Worm (Caenorhabditis elegans) whole organism, L4 larva: Measurements from ENCODE around the gene sre-56.

Experiments used
- F26F4.8 ChIP-seq: fragments of 200-800 bp; sonication (Bioruptor generic); conservative IDR thresholded peaks from 2 replicates; pipeline ENCODE4 v1.3.6; 2022; ENCODE audit warnings: missing genetic modification characterization, missing compliant biosample characterization
- T20F7.1 ChIP-seq: fragments of 200-800 bp; sonication (Bioruptor generic); optimal IDR thresholded peaks from 2 replicates; lab custom pipeline; 2018; ENCODE audit warnings: mild to moderate bottlenecking, missing genetic modification characterization, missing compliant biosample characterization
- T26A8.4 ChIP-seq: fragments of 200-800 bp; sonication (Bioruptor generic); IDR thresholded peaks from 2 replicates; pipeline ENCODE4 v1.3.6; 2022; ENCODE audit warnings: missing genetic modification characterization, missing compliant biosample characterization
- Y105C5A.15 ChIP-seq: fragments of 200-800 bp; sonication (Bioruptor generic); IDR thresholded peaks from 2 replicates; pipeline ENCODE4 v1.3.6; 2022; ENCODE audit warnings: missing genetic modification characterization, missing compliant biosample characterization
- Y5F2A.4 ChIP-seq: fragments of 200-800 bp; sonication (Bioruptor generic); optimal IDR thresholded peaks from 2 replicates; lab custom pipeline; 2018; ENCODE audit warnings: mild to moderate bottlenecking, missing genetic modification characterization, missing compliant biosample characterization
- Y75B8A.6 ChIP-seq: fragments of 200-800 bp; sonication (Bioruptor generic); IDR thresholded peaks from 2 replicates; pipeline ENCODE4 v1.3.6; 2022; ENCODE audit warnings: missing genetic modification reagents, missing genetic modification characterization, missing compliant biosample characterization
- ama-1 ChIP-seq: fragments of 150-350 bp; optimal IDR thresholded peaks from 2 replicates; lab custom pipeline; 2014; ENCODE audit warnings: inconsistent platforms, mixed read lengths
- attf-4 ChIP-seq: sonication (generic microtip); optimal IDR thresholded peaks from 3 replicates; lab custom pipeline; 2017; ENCODE audit warnings: missing biosample characterization, missing genetic modification characterization
- ceh-32 ChIP-seq: sonication (generic microtip); optimal IDR thresholded peaks from 2 replicates; lab custom pipeline; 2016; ENCODE audit warnings: mild to moderate bottlenecking, missing genetic modification characterization, missing compliant biosample characterization; ENCODE audit not compliant: poor library complexity
- ceh-44 ChIP-seq: fragments of 200-800 bp; sonication (Bioruptor generic); IDR thresholded peaks from 2 replicates; pipeline ENCODE4 v1.3.6; 2022; ENCODE audit warnings: missing genetic modification reagents, missing genetic modification characterization, missing compliant biosample characterization
- daf-16 ChIP-seq, 3 experiments: sonication (generic microtip); optimal IDR thresholded peaks; 2 replicates each; lab custom pipeline; 2016 to 2017; ENCODE audit warnings: missing genetic modification characterization in 3 of 3, missing genetic modification reagents in 3 of 3, mild to moderate bottlenecking in 2 of 3, missing compliant biosample characterization in 2 of 3, missing biosample characterization in 1 of 3, moderate library complexity in 1 of 3
- dmd-6 ChIP-seq: fragments of 200-800 bp; sonication (Bioruptor generic); IDR thresholded peaks from 2 replicates; pipeline ENCODE4 v1.3.6; 2022; ENCODE audit warnings: missing genetic modification reagents, missing genetic modification characterization, missing compliant biosample characterization
- dmd-8 ChIP-seq: fragments of 200-800 bp; sonication (Bioruptor generic); IDR thresholded peaks from 2 replicates; pipeline ENCODE4 v1.3.6; 2022; ENCODE audit warnings: missing genetic modification characterization, missing compliant biosample characterization
- dpl-1 ChIP-seq: fragments of 150-350 bp; optimal IDR thresholded peaks from 2 replicates; lab custom pipeline; 2014; ENCODE audit warnings: missing biosample characterization, missing genetic modification reagents, missing genetic modification characterization
- dve-1 ChIP-seq: sonication (generic microtip); optimal IDR thresholded peaks from 2 replicates; lab custom pipeline; 2017; ENCODE audit warnings: antibody characterized with exemption, mild to moderate bottlenecking, missing genetic modification characterization, missing compliant biosample characterization; ENCODE audit not compliant: insufficient read depth
- fos-1 ChIP-seq: fragments of 150-350 bp; optimal IDR thresholded peaks from 2 replicates; lab custom pipeline; 2014; ENCODE audit warnings: missing biosample characterization, missing genetic modification characterization
- gei-8 ChIP-seq: fragments of 200-800 bp; sonication (Bioruptor generic); optimal IDR thresholded peaks from 2 replicates; lab custom pipeline; 2018; ENCODE audit warnings: mild to moderate bottlenecking, missing genetic modification characterization, missing compliant biosample characterization
- hlh-11 ChIP-seq: fragments of 200-800 bp; sonication (Bioruptor generic); optimal IDR thresholded peaks from 2 replicates; lab custom pipeline; 2018; ENCODE audit warnings: mild to moderate bottlenecking, missing genetic modification characterization, missing compliant biosample characterization
- hlh-30 ChIP-seq: sonication (generic microtip); optimal IDR thresholded peaks from 2 replicates; lab custom pipeline; 2017; ENCODE audit warnings: antibody characterized with exemption, mild to moderate bottlenecking, missing genetic modification characterization, missing compliant biosample characterization; ENCODE audit not compliant: insufficient read depth
- hmg-1.1 ChIP-seq: fragments of 200-800 bp; sonication (Bioruptor generic); IDR thresholded peaks from 2 replicates; pipeline ENCODE4 v1.3.6; 2022; ENCODE audit warnings: missing genetic modification reagents, missing genetic modification characterization, missing compliant biosample characterization
- lim-7 ChIP-seq: fragments of 200-800 bp; sonication (Bioruptor generic); IDR thresholded peaks from 2 replicates; pipeline ENCODE4 v1.3.6; 2022; ENCODE audit warnings: missing genetic modification characterization, missing compliant biosample characterization
- lin-1 ChIP-seq: fragments of 200-800 bp; sonication (Bioruptor generic); IDR thresholded peaks from 2 replicates; pipeline ENCODE4 v1.3.6; 2022; ENCODE audit warnings: missing genetic modification reagents, missing genetic modification characterization, missing compliant biosample characterization
- lin-13 ChIP-seq: fragments of 150-350 bp; optimal IDR thresholded peaks from 2 replicates; lab custom pipeline; 2014; ENCODE audit warnings: missing biosample characterization, missing genetic modification reagents, missing genetic modification characterization
- lin-29 ChIP-seq: fragments of 200-800 bp; sonication (Bioruptor generic); IDR thresholded peaks from 2 replicates; pipeline ENCODE4 v1.3.6; 2022; ENCODE audit warnings: missing genetic modification reagents, missing genetic modification characterization, missing compliant biosample characterization
- lir-3 ChIP-seq: sonication (generic microtip); optimal IDR thresholded peaks from 2 replicates; lab custom pipeline; 2016; ENCODE audit warnings: mild to moderate bottlenecking, missing genetic modification characterization, missing compliant biosample characterization
- madf-9 ChIP-seq: fragments of 200-800 bp; sonication (Bioruptor generic); conservative IDR thresholded peaks from 2 replicates; pipeline ENCODE4 v1.3.6; 2022; ENCODE audit warnings: missing genetic modification reagents, missing genetic modification characterization, missing compliant biosample characterization
- mes-2 ChIP-seq: sonication (generic microtip); optimal IDR thresholded peaks from 2 replicates; lab custom pipeline; 2016; ENCODE audit warnings: missing genotype, mild to moderate bottlenecking, missing genetic modification characterization, missing compliant biosample characterization; ENCODE audit not compliant: poor library complexity, severe bottlenecking
- mxl-2 ChIP-seq: fragments of 200-800 bp; sonication (Bioruptor generic); conservative IDR thresholded peaks from 2 replicates; pipeline ENCODE4 v1.3.6; 2022; ENCODE audit warnings: missing genetic modification reagents, missing genetic modification characterization, missing compliant biosample characterization
- mxl-3 ChIP-seq: fragments of 200-800 bp; sonication (Bioruptor generic); optimal IDR thresholded peaks from 2 replicates; lab custom pipeline; 2018; ENCODE audit warnings: mild to moderate bottlenecking, missing genetic modification characterization, missing compliant biosample characterization
- nhr-10 ChIP-seq: fragments of 150-350 bp; optimal IDR thresholded peaks from 2 replicates; lab custom pipeline; 2014; ENCODE audit warnings: missing biosample characterization, missing genetic modification characterization
- nhr-237 ChIP-seq: sonication (generic microtip); optimal IDR thresholded peaks from 2 replicates; lab custom pipeline; 2017; ENCODE audit warnings: missing biosample characterization, missing genetic modification characterization
- nhr-28 ChIP-seq: fragments of 150-350 bp; optimal IDR thresholded peaks from 2 replicates; lab custom pipeline; 2014; ENCODE audit warnings: missing biosample characterization, missing genetic modification characterization
- nhr-42 ChIP-seq: fragments of 200-800 bp; sonication (Bioruptor generic); IDR thresholded peaks from 2 replicates; pipeline ENCODE4 v1.3.6; 2022; ENCODE audit warnings: missing genetic modification characterization, missing compliant biosample characterization
- php-3 ChIP-seq: fragments of 200-800 bp; sonication (Bioruptor generic); IDR thresholded peaks from 2 replicates; pipeline ENCODE4 v1.3.6; 2022; ENCODE audit warnings: missing genetic modification reagents, missing genetic modification characterization, missing compliant biosample characterization
- snpc-1.2 ChIP-seq: fragments of 200-800 bp; sonication (Bioruptor generic); IDR thresholded peaks from 2 replicates; pipeline ENCODE4 v1.3.6; 2022; ENCODE audit warnings: missing genetic modification reagents, missing genetic modification characterization, missing compliant biosample characterization
- unc-62 ChIP-seq, 3 experiments: fragments of 150-350 bp in 1 of 3; sonication (generic microtip); optimal IDR thresholded peaks in 2 of 3; peaks in 1 of 3; 1 replicate in 1 of 3; 2 replicates in 2 of 3; lab custom pipeline; 2014 to 2017; ENCODE audit warnings: missing biosample characterization in 3 of 3, missing genetic modification characterization in 3 of 3, missing genetic modification reagents in 3 of 3, missing genotype in 1 of 3
- zfp-2 ChIP-seq: sonication (generic microtip); optimal IDR thresholded peaks from 2 replicates; lab custom pipeline; 2016; ENCODE audit warnings: mild to moderate bottlenecking, missing genetic modification characterization, missing compliant biosample characterization

Gene sre-56

DNA sequence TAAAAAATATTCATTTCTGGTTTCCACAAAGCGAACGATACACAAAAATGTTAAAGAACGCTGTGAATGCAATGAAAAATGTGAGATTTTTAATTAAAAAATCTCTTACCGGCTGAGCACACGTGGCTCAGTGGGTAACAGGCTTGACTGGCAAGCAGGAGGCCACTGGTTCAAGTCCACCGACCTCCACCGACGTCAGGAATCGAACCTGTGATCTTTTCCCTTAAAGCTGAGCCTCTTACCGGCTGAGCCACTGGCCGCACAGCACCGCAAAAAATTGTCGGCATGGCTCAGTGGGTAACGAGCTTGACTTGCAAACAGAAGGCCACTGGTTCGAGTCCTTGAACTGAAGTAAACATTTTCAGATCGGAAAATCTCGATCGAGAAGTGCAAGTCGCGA is 20.5 kb downstream of the sre-56 start, which contains the start of gene C44C11.6 (continued):
- TF ChIP-seq dmd-6 (GFP tag; lab: Robert Waterston, UW) (0 out of 2 replicates have a peak, but pooled peaks have one; percentile 14), attf-4 (tag; lab: Kevin White, UChicago) (no peak), mxl-2 (0 out of 2 replicates have a peak, but pooled peaks have one; percentile 8), hmg-1.1 (GFP tag; lab: Robert Waterston, UW) (peak; percentile 50; the same call in 1 of the 2 replicates), lir-3 (tag; lab: Kevin White, UChicago) (no peak), nhr-237 (tag; lab: Kevin White, UChicago) (no peak), gei-8 (GFP tag; lab: Kevin White, UChicago) (no peak), Y75B8A.6 (GFP tag; lab: Robert Waterston, UW) (no peak), T26A8.4 (GFP tag; lab: Robert Waterston, UW) (0 out of 2 replicates have a peak, but pooled peaks have one; percentile 38), php-3 (no peak), nhr-10 (no peak), snpc-1.2 (GFP tag; lab: Robert Waterston, UW) (0 out of 2 replicates have a peak, but pooled peaks have one; percentile 26), dmd-8 (no peak), F26F4.8 (GFP tag; lab: Robert Waterston, UW) (no peak), fos-1 (tag; lab: Kevin White, UChicago) (no peak), lin-13 (GFP tag; lab: Kevin White, UChicago) (peak; percentile 68), lin-29 (GFP tag; lab: Robert Waterston, UW) (no peak), lim-7 (no peak), mxl-3 (GFP tag; lab: Kevin White, UChicago) (no peak), ama-1 (no peak)

DNA sequence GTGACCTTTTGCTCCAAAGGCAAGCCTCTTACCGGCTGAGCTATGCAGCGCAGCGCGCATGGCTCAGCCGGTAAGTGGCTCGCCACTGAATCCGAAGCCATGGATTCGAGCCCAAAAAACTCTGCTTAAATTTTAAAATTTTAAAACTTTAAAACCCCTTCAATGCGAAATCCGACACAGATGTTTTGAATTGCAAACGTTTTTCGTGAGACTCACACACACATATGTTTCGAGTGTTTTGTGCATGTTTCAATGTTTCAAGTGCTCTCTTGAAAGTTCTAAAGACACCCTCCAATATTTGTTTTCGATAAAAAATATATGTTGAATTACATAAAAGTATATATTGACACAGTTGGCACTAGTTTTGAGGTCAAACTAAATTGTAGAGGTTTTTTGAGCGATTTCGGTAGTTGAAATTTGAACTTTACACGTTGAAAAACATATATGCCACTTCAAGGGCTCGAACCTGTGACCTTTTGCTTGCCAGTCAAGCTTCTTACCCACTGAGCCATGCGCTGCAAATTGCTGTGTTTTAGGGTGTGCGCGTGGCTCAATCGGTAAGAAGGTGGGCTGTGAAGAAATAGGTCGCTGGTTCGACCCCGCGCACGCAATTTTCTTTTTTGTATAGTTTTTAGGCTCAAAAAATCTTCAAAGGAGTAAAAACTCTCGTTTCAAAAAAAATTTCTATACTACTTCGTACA is 22.2 kb downstream of the sre-56 start:
- peak; percentile 26 for TF ChIP-seq mes-2 (tag; lab: Kevin White, UChicago)
- TF ChIP-seq lin-13 (GFP tag; lab: Kevin White, UChicago): peak; percentile 38
- no peak for TF ChIP-seq dpl-1
- TF ChIP-seq Y105C5A.15 (GFP tag; lab: Robert Waterston, UW): no peak
- peak in 1 of 2 experiments; percentile 80 for TF ChIP-seq unc-62 (GFP tag; optimal IDR thresholded peaks at IDR 0.05 in 1 of 2; lab: Kevin White, UChicago)
- TF ChIP-seq unc-62 (tag; optimal IDR thresholded peaks at IDR 0.05; lab: Kevin White, UChicago): no peak
- TF ChIP-seq php-3: 0 out of 2 replicates have a peak, but pooled peaks have one; percentile 12
- peak; percentile 33; the same call in 1 of the 2 replicates for TF ChIP-seq ceh-44 (GFP tag; lab: Robert Waterston, UW)

DNA sequence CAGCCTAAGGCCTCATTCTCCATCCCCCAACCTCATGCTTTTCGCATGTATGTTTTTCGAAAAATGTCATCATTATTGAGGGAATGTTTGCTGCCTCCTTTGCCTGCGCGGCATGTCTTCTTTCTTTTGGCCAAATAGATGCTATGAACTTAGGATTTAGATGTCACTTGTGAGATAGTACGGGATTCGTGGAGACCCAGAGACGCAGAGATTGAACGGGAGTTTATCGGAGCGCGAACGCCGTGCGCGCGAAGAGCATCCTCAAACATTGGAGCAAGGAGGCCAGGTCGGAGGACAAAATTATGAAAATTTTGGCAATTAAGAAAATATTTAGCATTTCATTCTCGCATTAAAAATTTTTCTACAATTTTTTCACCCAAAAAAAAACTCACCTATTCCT is 24.7 kb downstream of the sre-56 start:
- TF ChIP-seq unc-62 (GFP tag; optimal IDR thresholded peaks at IDR 0.05 in 1 of 2; lab: Kevin White, UChicago) (peak in 1 of 2 experiments; percentile 38), unc-62 (tag; optimal IDR thresholded peaks at IDR 0.05; lab: Kevin White, UChicago) (no peak), T20F7.1 (no peak)

DNA sequence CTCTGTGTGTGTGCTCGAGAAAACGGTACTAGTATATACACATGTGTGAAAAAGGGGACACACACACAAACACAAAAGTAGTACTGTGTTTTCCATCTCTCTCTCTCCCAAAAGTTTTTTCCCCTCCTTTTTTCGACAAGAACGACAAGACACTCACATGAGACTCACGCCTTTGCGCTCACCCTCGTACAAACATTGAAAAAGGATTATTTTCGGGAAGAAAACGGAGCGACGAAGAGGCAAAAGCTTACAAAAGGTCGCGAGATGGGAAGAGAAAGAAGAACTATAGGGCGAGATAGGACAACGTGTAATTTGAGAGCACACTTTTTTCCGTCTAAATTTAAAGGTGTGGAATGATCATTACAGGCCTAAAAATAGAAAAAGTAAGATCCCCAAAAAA is 25.6 kb downstream of the sre-56 start:
- TF ChIP-seq dve-1 (tag; lab: Kevin White, UChicago) (peak; percentile 53), zfp-2 (no peak), hlh-11 (tag; lab: Kevin White, UChicago) (peak; percentile 7), ama-1 (no peak), ceh-32 (tag; lab: Kevin White, UChicago) (no peak), lim-7 (no peak), hlh-30 (tag; lab: Kevin White, UChicago) (peak; percentile 35), lin-1 (no peak), Y5F2A.4 (no peak), Y105C5A.15 (GFP tag; lab: Robert Waterston, UW) (no peak), daf-16 (GFP tag; optimal IDR thresholded peaks at IDR 0.05; lab: Kevin White, UChicago) (no peak), daf-16 (tag; optimal IDR thresholded peaks at IDR 0.05; lab: Kevin White, UChicago) (peak; percentile 19), ceh-44 (GFP tag; lab: Robert Waterston, UW) (no peak), nhr-28 (tag; lab: Kevin White, UChicago) (peak; percentile 32), mes-2 (tag; lab: Kevin White, UChicago) (no peak), madf-9 (GFP tag; lab: Robert Waterston, UW) (no peak), T20F7.1 (no peak), T26A8.4 (GFP tag; lab: Robert Waterston, UW) (0 out of 2 replicates have a peak, but pooled peaks have one; percentile 46), nhr-42 (GFP tag; lab: Robert Waterston, UW) (no peak)
